Fruit fly (Drosophila melanogaster) S2 (cell line): ENCODE data around the gene c-cup.

ENCODE experiments used
- CG8478 ChIP-seq: fragments of >200 bp; optimal IDR thresholded peaks from 2 replicates; lab custom pipeline; 2018
- CTCF ChIP-seq, 2 experiments: fragments of >200 bp; optimal IDR thresholded peaks; 2 replicates each; lab custom pipeline; 2018

DNA sequence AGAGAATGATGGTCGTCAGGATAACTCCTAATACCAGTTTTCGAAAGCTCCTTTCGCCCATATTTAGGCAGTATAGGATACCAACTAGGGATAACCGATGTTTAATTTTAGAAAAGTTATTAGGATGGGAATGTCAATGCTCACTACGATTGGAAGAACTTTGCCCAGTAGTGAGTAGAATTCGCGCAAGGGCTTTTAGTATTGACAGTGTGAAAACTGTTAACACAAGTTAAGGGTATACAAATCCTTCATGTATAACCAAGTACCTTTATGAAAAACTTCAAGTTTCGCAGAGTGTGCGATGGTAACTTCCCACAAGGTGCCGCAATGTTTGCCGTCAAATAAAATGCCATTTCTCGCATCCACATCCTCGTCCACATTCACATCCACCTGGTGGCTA, 9.1 kb downstream of the c-cup start, which contains the start of gene CG31933:
- TF ChIP-seq CTCF (optimal IDR thresholded peaks at IDR 0.05; lab: Kevin White, UChicago) (no peak), CG8478 (lab: Kevin White, UChicago) (no peak)
